Worm (Caenorhabditis elegans) whole organism, early embryonic: ENCODE measurements around the gene plrg-1.

Experiments
- B0310.2 ChIP-seq: sonication (generic microtip); optimal IDR thresholded peaks from 2 replicates; lab custom pipeline; 2016; ENCODE audit warnings: mild to moderate bottlenecking, missing genetic modification characterization, missing compliant biosample characterization
- F13C5.2 ChIP-seq: sonication (generic microtip); optimal IDR thresholded peaks from 2 replicates; lab custom pipeline; 2017; ENCODE audit warnings: mild to moderate bottlenecking, missing genetic modification characterization, inconsistent platforms, missing compliant biosample characterization
- aly-1 ChIP-seq: sonication (generic microtip); optimal IDR thresholded peaks from 2 replicates; lab custom pipeline; 2016; ENCODE audit warnings: missing genetic modification characterization, missing compliant biosample characterization
- ama-1 ChIP-seq: fragments of 150-350 bp; optimal IDR thresholded peaks from 2 replicates; lab custom pipeline; 2014
- ceh-13 ChIP-seq: fragments of 200-800 bp; sonication (Bioruptor generic); optimal IDR thresholded peaks from 2 replicates; lab custom pipeline; 2018; ENCODE audit warnings: mild to moderate bottlenecking, missing genetic modification characterization, missing compliant biosample characterization
- ceh-36 ChIP-seq: sonication (generic microtip); optimal IDR thresholded peaks from 2 replicates; lab custom pipeline; 2016; ENCODE audit warnings: missing genetic modification characterization, inconsistent platforms, missing compliant biosample characterization
- flt-1 ChIP-seq: fragments of 200-800 bp; sonication (Bioruptor generic); IDR thresholded peaks from 2 replicates; pipeline ENCODE4 v1.3.6; 2022; ENCODE audit warnings: missing genetic modification characterization, missing compliant biosample characterization
- hmbx-1 ChIP-seq: sonication (generic microtip); optimal IDR thresholded peaks from 2 replicates; lab custom pipeline; 2016; ENCODE audit warnings: mild to moderate bottlenecking, missing genetic modification characterization, missing compliant biosample characterization
- hnd-1 ChIP-seq: sonication (generic microtip); optimal IDR thresholded peaks from 2 replicates; lab custom pipeline; 2016; ENCODE audit warnings: missing genetic modification characterization, missing compliant biosample characterization
- tbx-11 ChIP-seq: fragments of 200-800 bp; sonication (Bioruptor generic); IDR thresholded peaks from 2 replicates; pipeline ENCODE4 v1.3.6; 2022; ENCODE audit warnings: missing genetic modification characterization, missing compliant biosample characterization
- tbx-37 ChIP-seq: fragments of 200-800 bp; sonication (Bioruptor generic); conservative IDR thresholded peaks from 2 replicates; pipeline ENCODE4 v1.3.6; 2022; ENCODE audit warnings: missing genetic modification reagents, missing genetic modification characterization, missing compliant biosample characterization

DNA sequence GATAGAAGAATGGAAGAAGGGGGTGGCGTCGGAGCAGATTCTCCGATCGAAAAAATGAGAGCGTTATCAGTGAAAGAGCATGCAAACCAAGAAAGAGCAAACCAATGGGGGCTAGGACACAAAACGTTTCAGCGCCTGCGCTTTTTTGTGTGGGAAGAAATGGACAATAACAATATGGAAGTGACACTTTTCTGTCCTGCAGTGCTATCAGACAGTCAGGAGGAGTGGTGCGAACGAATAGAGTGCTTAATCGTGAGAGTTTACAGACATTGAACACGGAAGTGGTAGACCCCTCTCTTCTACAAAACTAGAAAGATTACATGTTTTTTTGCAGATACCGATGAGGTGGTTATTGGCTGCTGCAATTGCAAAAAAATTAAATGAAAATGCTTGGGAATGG is 47.7 kb upstream of the plrg-1 start:
- TF ChIP-seq ama-1 (lab: Kevin White, UChicago) (no peak), flt-1 (no peak), B0310.2 (tag; lab: Kevin White, UChicago) (no peak), ceh-36 (tag; lab: Kevin White, UChicago) (no peak), F13C5.2 (tag; lab: Kevin White, UChicago) (no peak), aly-1 (tag; lab: Kevin White, UChicago) (no peak), hmbx-1 (no peak), tbx-37 (GFP tag; lab: Robert Waterston, UW) (no peak), tbx-11 (no peak), hnd-1 (no peak), ceh-13 (no peak)
